Worm (Caenorhabditis elegans) whole organism, L1 larva: ENCODE data around the gene F25B5.5.

Experiments
- aha-1 ChIP-seq: fragments of 150-350 bp; optimal IDR thresholded peaks from 2 replicates; lab custom pipeline; 2014; ENCODE audit warnings: missing biosample characterization, missing genetic modification characterization
- alr-1 ChIP-seq: fragments of 200-800 bp; sonication (Bioruptor generic); optimal IDR thresholded peaks from 2 replicates; lab custom pipeline; 2018; ENCODE audit warnings: borderline replicate concordance, mild to moderate bottlenecking, missing genetic modification characterization, missing compliant biosample characterization
- aly-2 ChIP-seq: fragments of 150-350 bp; optimal IDR thresholded peaks from 2 replicates; lab custom pipeline; 2014; ENCODE audit warnings: missing biosample characterization, missing genetic modification characterization
- ceh-88 ChIP-seq: fragments of 200-800 bp; sonication (Bioruptor generic); IDR thresholded peaks from 2 replicates; pipeline ENCODE4 v1.3.6; 2022; ENCODE audit warnings: missing genetic modification characterization, missing compliant biosample characterization
- isw-1 ChIP-seq: fragments of 200-800 bp; sonication (Bioruptor generic); IDR thresholded peaks from 2 replicates; pipeline ENCODE4 v1.3.6; 2022; ENCODE audit warnings: missing genetic modification characterization, missing compliant biosample characterization
- jun-1 ChIP-seq: fragments of 150-350 bp; optimal IDR thresholded peaks from 2 replicates; lab custom pipeline; 2014; ENCODE audit warnings: missing biosample characterization, missing genetic modification reagents, missing genetic modification characterization
- nhr-237 ChIP-seq: fragments of 150-350 bp; optimal IDR thresholded peaks from 2 replicates; lab custom pipeline; 2014; ENCODE audit warnings: missing biosample characterization, missing genetic modification characterization
- pag-3 ChIP-seq: sonication (generic microtip); optimal IDR thresholded peaks from 2 replicates; lab custom pipeline; 2017; ENCODE audit warnings: missing genetic modification characterization, mild to moderate bottlenecking, missing compliant biosample characterization, antibody characterized with exemption, borderline replicate concordance; ENCODE audit not compliant: insufficient read depth
- snpc-4 ChIP-seq: fragments of 150-350 bp; optimal IDR thresholded peaks from 2 replicates; lab custom pipeline; 2014; ENCODE audit warnings: missing biosample characterization, missing genetic modification characterization
- unc-62 ChIP-seq: fragments of 150-350 bp; optimal IDR thresholded peaks from 2 replicates; lab custom pipeline; 2014; ENCODE audit warnings: missing biosample characterization, missing genetic modification reagents, missing genetic modification characterization

DNA sequence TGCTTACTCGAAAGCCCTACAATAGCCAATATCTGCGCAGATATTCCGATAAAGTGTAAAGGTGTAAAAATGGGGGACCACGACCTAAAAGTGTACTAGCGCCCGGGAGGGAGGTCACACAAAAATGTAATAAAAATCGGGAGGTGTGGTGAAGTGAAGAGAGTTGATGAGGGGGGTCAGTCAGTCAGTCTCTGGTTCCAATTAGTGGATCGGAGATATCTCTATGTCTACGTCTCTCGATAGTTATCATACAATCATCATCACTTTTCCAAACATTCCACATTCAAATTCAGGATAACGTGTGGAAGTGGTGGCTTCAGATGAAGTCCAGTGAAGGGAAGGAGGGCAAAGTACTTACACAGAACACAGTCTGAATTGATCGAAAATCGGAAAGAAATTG, 30.1 kb upstream of the F25B5.5 start:
- TF ChIP-seq isw-1 (GFP tag; lab: Robert Waterston, UW) (no peak), aly-2 (tag; lab: Kevin White, UChicago) (no peak), aha-1 (no peak), pag-3 (tag; lab: Kevin White, UChicago) (no peak), jun-1 (tag; lab: Kevin White, UChicago) (no peak), unc-62 (GFP tag; lab: Kevin White, UChicago) (no peak), alr-1 (no peak), ceh-88 (GFP tag; lab: Robert Waterston, UW) (no peak), snpc-4 (no peak), nhr-237 (no peak)
